Fruit fly (Drosophila melanogaster): ENCODE results near the gene CG43248.

The CG43248 gene

dm6 chr3L:15508233-15508632 lies 23.0 kb downstream of the CG43248 start, which contains the start of gene CG7841:
TSS of gene CG7841 (minus strand) at chr3L:15508252.
- peak; percentile 89 for TF ChIP-seq fkh (GFP tag; optimal IDR thresholded peaks at IDR 0.05)
- TF ChIP-seq acj6 (GFP tag; optimal IDR thresholded peaks at IDR 0.05) = peak; percentile 98
- TF ChIP-seq CG11762 (GFP tag; optimal IDR thresholded peaks at IDR 0.05; ENCODE audit: insufficient read depth) = peak; percentile 96
- TF ChIP-seq CG3919 (GFP tag; optimal IDR thresholded peaks at IDR 0.05) = peak; percentile 99
- peak; percentile 97 for TF ChIP-seq cyc (GFP tag; optimal IDR thresholded peaks at IDR 0.05)
- peak; percentile 97 for TF ChIP-seq CG9139 (GFP tag; optimal IDR thresholded peaks at IDR 0.05)
- TF ChIP-seq Eip78C (GFP tag) = peak; percentile 100
- TF ChIP-seq CG6808 (GFP tag; optimal IDR thresholded peaks at IDR 0.05) = peak; percentile 98
- peak; percentile 97 for TF ChIP-seq CG7368 (GFP tag; optimal IDR thresholded peaks at IDR 0.05)
- TF ChIP-seq net (GFP tag; optimal IDR thresholded peaks at IDR 0.05) = peak; percentile 98
- TF ChIP-seq Hr38 (GFP tag; optimal IDR thresholded peaks at IDR 0.05) = peak; percentile 40
- peak; percentile 98 for TF ChIP-seq CG8119 (GFP tag; IDR thresholded peaks at IDR 0.05)
- TF ChIP-seq CG15336 (GFP tag; IDR thresholded peaks at IDR 0.05) = peak; percentile 99
- TF ChIP-seq fd59A (GFP tag; optimal IDR thresholded peaks at IDR 0.05) = peak; percentile 95
- peak; percentile 97 for TF ChIP-seq CG6276 (GFP tag; optimal IDR thresholded peaks at IDR 0.05)
- peak; percentile 95 for TF ChIP-seq CG8319 (GFP tag; optimal IDR thresholded peaks at IDR 0.05)
- peak; percentile 99 for TF ChIP-seq esn (GFP tag; optimal IDR thresholded peaks at IDR 0.05)
- TF ChIP-seq CG10669 (GFP tag; optimal IDR thresholded peaks at IDR 0.05) = peak; percentile 98
- peak; percentile 96 for TF ChIP-seq Ets21C (GFP tag; optimal IDR thresholded peaks at IDR 0.05)
- TF ChIP-seq Met (GFP tag; optimal IDR thresholded peaks at IDR 0.05) = peak; percentile 99
- TF ChIP-seq vri (GFP tag; optimal IDR thresholded peaks at IDR 0.05) = peak; percentile 99
- TF ChIP-seq dac (GFP tag; optimal IDR thresholded peaks at IDR 0.05) = peak; percentile 96
- peak; percentile 98 for TF ChIP-seq dsx (GFP tag; optimal IDR thresholded peaks at IDR 0.05; ENCODE audit: poor library complexity, severe bottlenecking)
- peak; percentile 98 for TF ChIP-seq Ets96B (tag; optimal IDR thresholded peaks at IDR 0.05)
- TF ChIP-seq achi (GFP tag; optimal IDR thresholded peaks at IDR 0.05) = peak; percentile 97
- peak; percentile 93 for TF ChIP-seq fd85E (GFP tag; optimal IDR thresholded peaks at IDR 0.05)
- peak; percentile 96 for TF ChIP-seq Lpt (GFP tag; optimal IDR thresholded peaks at IDR 0.05)
- peak; percentile 99 for TF ChIP-seq svp (GFP tag)
- peak; percentile 97 for TF ChIP-seq CG8632 (GFP tag; optimal IDR thresholded peaks at IDR 0.05)
- TF ChIP-seq salr (GFP tag; optimal IDR thresholded peaks at IDR 0.05) = peak; percentile 93 to 95
- TF ChIP-seq topi (GFP tag; optimal IDR thresholded peaks at IDR 0.05) = peak; percentile 99
- peak; percentile 97 for TF ChIP-seq CG16779 (tag; optimal IDR thresholded peaks at IDR 0.05)
- peak; percentile 97 for TF ChIP-seq Hr39 (GFP tag; optimal IDR thresholded peaks at IDR 0.05)
- peak; percentile 93 for TF ChIP-seq Blimp-1 (GFP tag; optimal IDR thresholded peaks at IDR 0.05)
- TF ChIP-seq Eip75B (GFP tag; optimal IDR thresholded peaks at IDR 0.05) = peak; percentile 99
- TF ChIP-seq Eip93F (GFP tag; optimal IDR thresholded peaks at IDR 0.05) = peak; percentile 99
- TF ChIP-seq eg (GFP tag; IDR thresholded peaks at IDR 0.05) = peak; percentile 98; the same call in 2 of the 3 replicates
- TF ChIP-seq CG32006 (GFP tag; optimal IDR thresholded peaks at IDR 0.05) = peak; percentile 96
- peak; percentile 98 for TF ChIP-seq pdm3 (GFP tag; optimal IDR thresholded peaks at IDR 0.05)
- peak; percentile 98 for TF ChIP-seq CG6163 (GFP tag; IDR thresholded peaks at IDR 0.05)
- peak; percentile 98 for TF ChIP-seq Hr4 (GFP tag; optimal IDR thresholded peaks at IDR 0.05)
- peak; percentile 97 for TF ChIP-seq CG31627 (GFP tag; optimal IDR thresholded peaks at IDR 0.05)
- TF ChIP-seq CG1621 (tag; optimal IDR thresholded peaks at IDR 0.05) = peak; percentile 97
- TF ChIP-seq CG3032 (tag; optimal IDR thresholded peaks at IDR 0.05) = peak; percentile 99
- peak; percentile 96 for TF ChIP-seq spab (GFP tag; optimal IDR thresholded peaks at IDR 0.05)
- TF ChIP-seq OdsH (GFP tag; optimal IDR thresholded peaks at IDR 0.05) = peak; percentile 97
- peak; percentile 93 for TF ChIP-seq CG4318 (GFP tag; optimal IDR thresholded peaks at IDR 0.05)
- TF ChIP-seq ss (GFP tag; optimal IDR thresholded peaks at IDR 0.05) = peak; percentile 98 to 99
- TF ChIP-seq CG34406 (GFP tag; optimal IDR thresholded peaks at IDR 0.05) = peak; percentile 98
- TF ChIP-seq Sox15 (GFP tag; optimal IDR thresholded peaks at IDR 0.05) = peak; percentile 92
- peak; percentile 94 for TF ChIP-seq CG10631 (GFP tag; optimal IDR thresholded peaks at IDR 0.05)
- TF ChIP-seq Gug (GFP tag; IDR thresholded peaks at IDR 0.05) = peak; percentile 93

All from whole organism, prepupa.